Fruit fly (Drosophila melanogaster) whole organism, embryonic: ENCODE results near the gene CG46301.

Source experiments
- BEAF-32 ChIP-seq: fragments of 200-800 bp; sonication (Bioruptor generic); optimal IDR thresholded peaks from 3 replicates; lab custom pipeline; 2017; ENCODE audit warnings: missing biosample characterization, missing genetic modification characterization, mild to moderate bottlenecking, moderate library complexity, missing genetic modification reagents
- CG11560 ChIP-seq: fragments of 200-800 bp; sonication (Bioruptor generic); IDR thresholded peaks from 3 replicates; pipeline ENCODE4 v1.3.6; 2022; ENCODE audit warnings: missing biosample characterization, missing genetic modification characterization
- CG12744 ChIP-seq: fragments of 200-800 bp; sonication (Bioruptor generic); optimal IDR thresholded peaks from 2 replicates; lab custom pipeline; 2016; ENCODE audit warnings: missing biosample characterization, missing genetic modification characterization
- CG13424 ChIP-seq: fragments of 200-800 bp; sonication (Bioruptor generic); optimal IDR thresholded peaks from 2 replicates; lab custom pipeline; 2019; ENCODE audit warnings: missing biosample characterization, mild to moderate bottlenecking, missing genetic modification characterization, moderate library complexity
- CG14014 ChIP-seq: fragments of 200-800 bp; sonication (Bioruptor generic); IDR thresholded peaks from 2 replicates; pipeline ENCODE4 v1.3.6; 2022; ENCODE audit warnings: missing biosample characterization, missing genetic modification characterization
- CG16813 ChIP-seq: fragments of 200-800 bp; sonication (Bioruptor generic); IDR thresholded peaks from 3 replicates; pipeline ENCODE4 v1.3.6; 2022; ENCODE audit warnings: missing biosample characterization, missing genetic modification characterization; ENCODE audit not compliant: partially characterized antibody
- CG17359 ChIP-seq: fragments of 200-800 bp; sonication (Bioruptor generic); optimal IDR thresholded peaks from 3 replicates; lab custom pipeline; 2018; ENCODE audit warnings: missing biosample characterization, mild to moderate bottlenecking, missing genetic modification characterization, moderate library complexity
- CG18599 ChIP-seq: fragments of 200-800 bp; sonication (Bioruptor generic); optimal IDR thresholded peaks from 3 replicates; lab custom pipeline; 2017; ENCODE audit warnings: missing biosample characterization, missing genetic modification characterization, mild to moderate bottlenecking, moderate library complexity, missing genetic modification reagents
- CG18764 ChIP-seq: fragments of 200-800 bp; sonication (Bioruptor generic); optimal IDR thresholded peaks from 3 replicates; lab custom pipeline; 2016; ENCODE audit warnings: missing biosample characterization, missing genetic modification characterization
- CG2199 ChIP-seq: fragments of 200-800 bp; sonication (Bioruptor generic); IDR thresholded peaks from 3 replicates; pipeline ENCODE4 v1.3.6; 2022; ENCODE audit warnings: missing biosample characterization, missing genetic modification characterization
- CG30020 ChIP-seq: fragments of 200-800 bp; optimal IDR thresholded peaks from 2 replicates; lab custom pipeline; 2019; ENCODE audit warnings: missing biosample characterization, mild to moderate bottlenecking, missing genetic modification characterization, moderate library complexity
- CG31365 ChIP-seq: fragments of 200-800 bp; sonication (Bioruptor generic); optimal IDR thresholded peaks from 2 replicates; lab custom pipeline; 2018; ENCODE audit warnings: missing biosample characterization, mild to moderate bottlenecking, missing genetic modification characterization
- CG31441 ChIP-seq: fragments of 200-800 bp; sonication (Bioruptor generic); IDR thresholded peaks from 2 replicates; pipeline ENCODE4 v1.3.6; 2022; ENCODE audit warnings: missing biosample characterization, missing genetic modification characterization
- CG4328 ChIP-seq: fragments of 200-800 bp; sonication (Bioruptor generic); optimal IDR thresholded peaks from 3 replicates; lab custom pipeline; 2017; ENCODE audit warnings: missing biosample characterization, missing genetic modification reagents, missing genetic modification characterization
- CG4424 ChIP-seq: fragments of 200-800 bp; sonication (Bioruptor generic); optimal IDR thresholded peaks from 3 replicates; lab custom pipeline; 2016; ENCODE audit warnings: missing biosample characterization, missing genetic modification characterization
- CG6689 ChIP-seq: fragments of 200-800 bp; sonication (Bioruptor generic); IDR thresholded peaks from 2 replicates; pipeline ENCODE4 v1.3.6; 2022; ENCODE audit warnings: missing biosample characterization, missing genetic modification characterization
- CG6791 ChIP-seq: fragments of 200-800 bp; sonication (Bioruptor generic); IDR thresholded peaks from 3 replicates; pipeline ENCODE4 v1.3.6; 2022; ENCODE audit warnings: missing biosample characterization, missing genetic modification characterization; ENCODE audit not compliant: partially characterized antibody
- CG7357 ChIP-seq: fragments of 200-800 bp; sonication (Bioruptor generic); IDR thresholded peaks from 3 replicates; pipeline ENCODE4 v1.3.6; 2022; ENCODE audit warnings: missing biosample characterization, missing genetic modification characterization
- CG8388 ChIP-seq: fragments of 200-800 bp; sonication (Bioruptor generic); optimal IDR thresholded peaks from 2 replicates; lab custom pipeline; 2019; ENCODE audit warnings: missing biosample characterization, mild to moderate bottlenecking, missing genetic modification characterization, moderate library complexity
- CG8944 ChIP-seq: fragments of 200-800 bp; sonication (Bioruptor generic); optimal IDR thresholded peaks from 3 replicates; lab custom pipeline; 2016; ENCODE audit warnings: missing biosample characterization, missing genetic modification characterization
- CG9727 ChIP-seq: fragments of 200-800 bp; sonication (Bioruptor generic); optimal IDR thresholded peaks from 3 replicates; lab custom pipeline; 2017; ENCODE audit warnings: missing biosample characterization, mild to moderate bottlenecking, missing genetic modification characterization
- D19A ChIP-seq: fragments of 200-800 bp; optimal IDR thresholded peaks from 3 replicates; lab custom pipeline; 2019; ENCODE audit warnings: missing biosample characterization, mild to moderate bottlenecking, missing genetic modification characterization, moderate library complexity
- Dip3 ChIP-seq: fragments of 200-800 bp; sonication (Bioruptor generic); optimal IDR thresholded peaks from 3 replicates; lab custom pipeline; 2016; ENCODE audit warnings: missing biosample characterization, missing genetic modification characterization
- Dref ChIP-seq: fragments of 200-800 bp; sonication (Bioruptor generic); IDR thresholded peaks from 2 replicates; pipeline ENCODE4 v1.3.6; 2022; ENCODE audit warnings: missing biosample characterization, missing genetic modification characterization
- Fer2 ChIP-seq: fragments of 200-800 bp; sonication (Bioruptor generic); optimal IDR thresholded peaks from 2 replicates; lab custom pipeline; 2018; ENCODE audit warnings: missing biosample characterization, mild to moderate bottlenecking, missing genetic modification characterization, moderate library complexity
- HHEX ChIP-seq: fragments of 200-800 bp; sonication (Bioruptor generic); optimal IDR thresholded peaks from 3 replicates; lab custom pipeline; 2017; ENCODE audit warnings: missing biosample characterization, mild to moderate bottlenecking, missing genetic modification characterization, missing genetic modification reagents
- Hr78 ChIP-seq, 2 experiments: fragments of 200-800 bp in 1 of 2; fragments of >200 bp in 1 of 2; sonication (Bioruptor generic) in 1 of 2; optimal IDR thresholded peaks; 2 replicates each; lab custom pipeline; 2017 to 2019; ENCODE audit warnings: missing biosample characterization in 2 of 2, missing genetic modification characterization in 2 of 2, mild to moderate bottlenecking in 1 of 2, moderate library complexity in 1 of 2
- Mes4 ChIP-seq: fragments of 200-800 bp; sonication (Bioruptor generic); optimal IDR thresholded peaks from 2 replicates; lab custom pipeline; 2016; ENCODE audit warnings: missing biosample characterization, missing genetic modification characterization
- NfI ChIP-seq: fragments of 200-800 bp; sonication (Bioruptor generic); optimal IDR thresholded peaks from 3 replicates; lab custom pipeline; 2018; ENCODE audit warnings: missing biosample characterization, mild to moderate bottlenecking, missing genetic modification characterization, moderate library complexity
- Pdp1 ChIP-seq, 2 experiments: fragments of 200-800 bp; sonication (Bioruptor generic); optimal IDR thresholded peaks; 3 replicates each; lab custom pipeline; 2016; ENCODE audit warnings: missing biosample characterization in 2 of 2, missing genetic modification characterization in 2 of 2, mild to moderate bottlenecking in 1 of 2, moderate library complexity in 1 of 2
- Sin3A ChIP-seq: fragments of >200 bp; optimal IDR thresholded peaks from 2 replicates; lab custom pipeline; 2018
- Spps ChIP-seq: fragments of 200-800 bp; sonication (Bioruptor generic); optimal IDR thresholded peaks from 2 replicates; lab custom pipeline; 2018; ENCODE audit warnings: missing biosample characterization, mild to moderate bottlenecking, missing genetic modification characterization
- Tbp ChIP-seq: fragments of >200 bp; optimal IDR thresholded peaks from 2 replicates; lab custom pipeline; 2018; ENCODE audit warnings: missing biosample characterization, missing genetic modification characterization
- bigmax ChIP-seq: fragments of 200-800 bp; sonication (Bioruptor generic); optimal IDR thresholded peaks from 2 replicates; lab custom pipeline; 2018; ENCODE audit warnings: missing biosample characterization, mild to moderate bottlenecking, missing genetic modification characterization
- cad ChIP-seq: fragments of >200 bp; optimal IDR thresholded peaks from 2 replicates; lab custom pipeline; 2017; ENCODE audit warnings: missing biosample characterization, missing genetic modification characterization
- cg ChIP-seq: fragments of 200-800 bp; sonication (Bioruptor generic); optimal IDR thresholded peaks from 3 replicates; lab custom pipeline; 2019; ENCODE audit warnings: missing biosample characterization, mild to moderate bottlenecking, missing genetic modification characterization, moderate library complexity
- chinmo ChIP-seq: fragments of 200-800 bp; sonication (Bioruptor generic); IDR thresholded peaks from 4 replicates; pipeline ENCODE4 v1.3.6; 2022; ENCODE audit warnings: missing biosample characterization, missing genetic modification characterization; ENCODE audit not compliant: partially characterized antibody
- cwo ChIP-seq: fragments of 200-800 bp; sonication (Bioruptor generic); optimal IDR thresholded peaks from 3 replicates; lab custom pipeline; 2017; ENCODE audit warnings: missing biosample characterization, missing genetic modification characterization, mild to moderate bottlenecking, moderate library complexity, missing genetic modification reagents
- eyg ChIP-seq: fragments of 200-800 bp; sonication (Bioruptor generic); optimal IDR thresholded peaks from 3 replicates; lab custom pipeline; 2016; ENCODE audit warnings: missing biosample characterization, missing genetic modification characterization
- hth ChIP-seq: fragments of >200 bp; optimal IDR thresholded peaks from 2 replicates; lab custom pipeline; 2017; ENCODE audit warnings: inconsistent platforms
- lilli ChIP-seq: fragments of 200-800 bp; sonication (Bioruptor generic); optimal IDR thresholded peaks from 3 replicates; lab custom pipeline; 2016; ENCODE audit warnings: missing biosample characterization, missing genetic modification characterization
- lola ChIP-seq, 3 experiments: fragments of >200 bp in 2 of 3; fragments of 200-800 bp in 1 of 3; sonication (Bioruptor generic) in 1 of 3; optimal IDR thresholded peaks; 2 replicates each; lab custom pipeline; 2017 to 2019; ENCODE audit warnings: missing biosample characterization in 3 of 3, missing genetic modification characterization in 3 of 3, mild to moderate bottlenecking in 1 of 3, moderate library complexity in 1 of 3
- pan ChIP-seq, 4 experiments: fragments of >200 bp in 3 of 4; fragments of 200-800 bp in 1 of 4; sonication (Bioruptor generic) in 1 of 4; optimal IDR thresholded peaks in 3 of 4; IDR thresholded peaks in 1 of 4; 2 replicates each; pipeline versions ENCODE4 v1.3.6 to Lab custom; 2017 to 2022; ENCODE audit warnings: missing biosample characterization in 2 of 4, missing genetic modification characterization in 2 of 4, mixed read lengths in 1 of 4
- peb ChIP-seq: fragments of 200-800 bp; sonication (Bioruptor generic); IDR thresholded peaks from 2 replicates; pipeline ENCODE4 v1.3.6; 2022; ENCODE audit warnings: missing biosample characterization, missing genetic modification characterization
- psq ChIP-seq: fragments of 200-800 bp; sonication (Bioruptor generic); optimal IDR thresholded peaks from 2 replicates; lab custom pipeline; 2017; ENCODE audit warnings: missing biosample characterization, missing genetic modification characterization
- row ChIP-seq: fragments of 200-800 bp; sonication (Bioruptor generic); IDR thresholded peaks from 3 replicates; pipeline ENCODE4 v1.3.6; 2022; ENCODE audit warnings: missing biosample characterization, missing genetic modification characterization
- salm ChIP-seq: fragments of 200-800 bp; sonication (Bioruptor generic); optimal IDR thresholded peaks from 2 replicates; lab custom pipeline; 2018; ENCODE audit warnings: missing biosample characterization, mild to moderate bottlenecking, missing genetic modification characterization
- tll ChIP-seq, 2 experiments: fragments of 200-800 bp in 1 of 2; fragments of >200 bp in 1 of 2; sonication (Bioruptor generic) in 1 of 2; optimal IDR thresholded peaks; 2 replicates each; lab custom pipeline; 2017 to 2019; ENCODE audit warnings: missing biosample characterization in 2 of 2, missing genetic modification characterization in 2 of 2, mild to moderate bottlenecking in 1 of 2, moderate library complexity in 1 of 2
- tna ChIP-seq: fragments of 200-800 bp; sonication (Bioruptor generic); IDR thresholded peaks from 2 replicates; pipeline ENCODE4 v1.3.6; 2022; ENCODE audit warnings: missing biosample characterization, missing genetic modification characterization; ENCODE audit not compliant: partially characterized antibody
- zen ChIP-seq: fragments of 200-800 bp; sonication (Bioruptor generic); optimal IDR thresholded peaks from 3 replicates; lab custom pipeline; 2018; ENCODE audit warnings: missing biosample characterization, mild to moderate bottlenecking, missing genetic modification characterization, moderate library complexity

Gene CG46301

DNA sequence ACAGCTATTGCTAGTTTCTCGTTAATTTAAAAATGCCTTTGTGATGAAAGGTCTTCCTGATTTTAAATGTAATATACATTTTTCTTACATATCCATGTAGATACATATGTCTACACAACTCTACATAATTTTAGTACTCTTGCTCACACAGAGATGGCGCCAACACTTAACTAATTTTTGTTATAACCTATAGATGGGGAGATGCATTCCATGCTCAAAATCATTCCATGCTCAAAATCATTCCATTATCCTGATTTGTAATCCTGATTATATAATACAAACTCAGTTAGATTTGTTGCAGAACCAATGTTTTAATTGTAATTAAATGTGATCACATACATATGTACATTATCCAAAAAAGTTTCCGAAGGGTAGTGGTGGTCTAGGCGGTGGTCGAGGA lies 57.0 kb downstream of the CG46301 start (continued):
- no peak for TF ChIP-seq CG13424 (tag; lab: Kevin White, UChicago)
- TF ChIP-seq CG7357, result no peak
- no peak for TF ChIP-seq Mes4 (GFP tag; lab: Kevin White, UChicago)
- TF ChIP-seq D19A, result peak; percentile 22
- TF ChIP-seq CG12744 (GFP tag; lab: Kevin White, UChicago), result peak; percentile 19
- TF ChIP-seq HHEX (GFP tag; lab: Kevin White, UChicago), result no peak
- no peak for TF ChIP-seq CG30020
- no peak for TF ChIP-seq peb
- no peak for TF ChIP-seq cg (GFP tag; lab: Kevin White, UChicago)
- peak; percentile 34 for TF ChIP-seq CG17359
- TF ChIP-seq lola (GFP tag; optimal IDR thresholded peaks at IDR 0.05; lab: Kevin White, UChicago), result no peak
- TF ChIP-seq Dip3 (GFP tag; lab: Kevin White, UChicago), result no peak
- TF ChIP-seq bigmax (GFP tag; lab: Kevin White, UChicago), result peak; percentile 7
- TF ChIP-seq Dref, result no peak
- peak; percentile 60 for TF ChIP-seq zen
- TF ChIP-seq chinmo (GFP tag; lab: Robert Waterston, UW), result no peak
- 0 out of 2 replicates have a peak, but pooled peaks have one; percentile 20 for TF ChIP-seq CG14014 (GFP tag; lab: Robert Waterston, UW)
- TF ChIP-seq CG4328 (GFP tag; lab: Kevin White, UChicago), result no peak
- no peak for TF ChIP-seq Fer2 (tag; lab: Kevin White, UChicago)
- TF ChIP-seq CG8944 (GFP tag; lab: Kevin White, UChicago), result peak; percentile 16
- TF ChIP-seq psq, result no peak
- TF ChIP-seq cad (GFP tag; lab: Kevin White, UChicago), result no peak
- TF ChIP-seq CG18764 (GFP tag; lab: Kevin White, UChicago), result no peak
- TF ChIP-seq CG16813 (GFP tag; lab: Robert Waterston, UW), result peak; percentile 62; the same call in 2 of the 3 replicates
- no peak for TF ChIP-seq tll (GFP tag; optimal IDR thresholded peaks at IDR 0.05; lab: Kevin White, UChicago)
- peak; percentile 77; the same call in 1 of the 3 replicates for TF ChIP-seq CG2199 (GFP tag; lab: Robert Waterston, UW)
- TF ChIP-seq Spps (tag; lab: Kevin White, UChicago), result no peak
- TF ChIP-seq CG11560, result no peak
- no peak for TF ChIP-seq Sin3A (lab: Kevin White, UChicago)
- TF ChIP-seq BEAF-32 (GFP tag; lab: Kevin White, UChicago), result no peak
- no peak for TF ChIP-seq CG6689 (GFP tag; lab: Robert Waterston, UW)
- no peak for TF ChIP-seq Tbp (GFP tag; lab: Kevin White, UChicago)
- TF ChIP-seq cwo (GFP tag; lab: Kevin White, UChicago), result no peak
- no peak for TF ChIP-seq hth
- no peak for TF ChIP-seq eyg (GFP tag; lab: Kevin White, UChicago)
- peak; percentile 1 for TF ChIP-seq CG31365 (tag; lab: Kevin White, UChicago)
- no peak for TF ChIP-seq CG9727 (GFP tag; lab: Kevin White, UChicago)
- no peak for TF ChIP-seq Hr78 (GFP tag; optimal IDR thresholded peaks at IDR 0.05; lab: Kevin White, UChicago)
- TF ChIP-seq CG31441 (GFP tag; lab: Robert Waterston, UW), result no peak
- no peak for TF ChIP-seq salm (tag; lab: Kevin White, UChicago)
- no peak for TF ChIP-seq lilli (GFP tag; lab: Kevin White, UChicago)
- TF ChIP-seq row (GFP tag; lab: Robert Waterston, UW), result no peak
- TF ChIP-seq pan (optimal IDR thresholded peaks at IDR 0.05; lab: Kevin White, UChicago), result no peak
- no peak for TF ChIP-seq pan (GFP tag; optimal IDR thresholded peaks at IDR 0.05 in 1 of 2, IDR thresholded peaks at IDR 0.05 in 1 of 2)
- no peak for TF ChIP-seq CG8388 (GFP tag; lab: Kevin White, UChicago)
- peak; percentile 26 for TF ChIP-seq CG4424 (GFP tag; lab: Kevin White, UChicago)
- TF ChIP-seq Pdp1 (GFP tag; optimal IDR thresholded peaks at IDR 0.05; lab: Kevin White, UChicago), result no peak
- no peak for TF ChIP-seq CG6791 (GFP tag; lab: Robert Waterston, UW)
- no peak for TF ChIP-seq tna (GFP tag; lab: Robert Waterston, UW)
- no peak for TF ChIP-seq CG18599 (GFP tag; lab: Kevin White, UChicago)
- no peak for TF ChIP-seq NfI (GFP tag; lab: Kevin White, UChicago)
